Worm (Caenorhabditis elegans) whole organism, L4/young adult: ENCODE data around the gene ins-2.

ENCODE experiments used
- W03F9.2 ChIP-seq: fragments of 150-350 bp; optimal IDR thresholded peaks from 2 replicates; lab custom pipeline; 2014; ENCODE audit warnings: missing biosample characterization, missing genetic modification characterization
- dao-5 ChIP-seq: sonication (generic microtip); optimal IDR thresholded peaks from 2 replicates; lab custom pipeline; 2016; ENCODE audit warnings: missing genotype, missing genetic modification characterization, moderate library complexity, missing compliant biosample characterization
- him-1 ChIP-seq: sonication (generic microtip); optimal IDR thresholded peaks from 2 replicates; lab custom pipeline; 2016; ENCODE audit warnings: missing genotype, missing genetic modification reagents, missing genetic modification characterization, missing compliant biosample characterization

DNA sequence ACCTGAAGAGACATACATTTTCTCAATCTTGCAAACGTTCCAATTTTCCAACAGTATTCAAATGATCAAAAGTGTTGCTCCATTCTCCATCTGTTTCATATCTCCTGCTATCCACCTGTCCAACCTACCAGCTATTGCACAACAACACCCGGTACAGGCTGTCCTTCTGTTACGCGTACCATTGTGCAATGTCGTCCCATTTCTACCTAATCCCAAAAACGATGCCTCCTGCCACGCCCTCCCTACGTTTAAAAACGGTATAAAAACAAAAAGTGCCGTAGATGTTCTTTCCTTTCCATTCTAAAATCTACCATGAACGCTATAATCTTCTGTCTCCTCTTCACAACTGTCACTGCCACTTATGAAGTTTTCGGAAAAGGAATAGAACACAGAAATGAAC lies at the start of gene ins-2:
- TF ChIP-seq W03F9.2 = no peak
- TF ChIP-seq him-1 (tag; lab: Kevin White, UChicago) = no peak
- no peak for TF ChIP-seq dao-5 (tag; lab: Kevin White, UChicago)
